Fruit fly (Drosophila melanogaster): Measurements from ENCODE around the gene CG13305.

- no peak for TF ChIP-seq Mnt (GFP tag; optimal IDR thresholded peaks at IDR 0.05)
- TF ChIP-seq cnc (optimal IDR thresholded peaks at IDR 0.05): no peak
- no peak for TF ChIP-seq cic (GFP tag; optimal IDR thresholded peaks at IDR 0.05)
- TF ChIP-seq CG5204 (GFP tag; optimal IDR thresholded peaks at IDR 0.05): no peak
- no peak for TF ChIP-seq Crg-1 (GFP tag; optimal IDR thresholded peaks at IDR 0.05)
- TF ChIP-seq kay (GFP tag; ENCODE audit: borderline replicate concordance): no peak
- TF ChIP-seq CG1620 (GFP tag; optimal IDR thresholded peaks at IDR 0.05): no peak
- no peak for TF ChIP-seq CG11617 (GFP tag; optimal IDR thresholded peaks at IDR 0.05)
- no peak for TF ChIP-seq CG7101 (tag; optimal IDR thresholded peaks at IDR 0.05)
- TF ChIP-seq tj (GFP tag; optimal IDR thresholded peaks at IDR 0.05): no peak
- no peak for TF ChIP-seq pad (GFP tag; optimal IDR thresholded peaks at IDR 0.05)
- TF ChIP-seq CG12768 (GFP tag; optimal IDR thresholded peaks at IDR 0.05): no peak
- TF ChIP-seq CG14711 (tag; optimal IDR thresholded peaks at IDR 0.05): no peak
- TF ChIP-seq toe (GFP tag; optimal IDR thresholded peaks at IDR 0.05): no peak
Observed at dm6 chr3L:8683773-8684172, 37.2 kb upstream of the CG13305 start.
